Worm (Caenorhabditis elegans): ENCODE data around the gene T23B7.3.
"Not testable (repeated sequence)": the region's sequence is repeated elsewhere in the genome, so short reads cannot be mapped to it uniquely, and the experiment has no call there.

DNA sequence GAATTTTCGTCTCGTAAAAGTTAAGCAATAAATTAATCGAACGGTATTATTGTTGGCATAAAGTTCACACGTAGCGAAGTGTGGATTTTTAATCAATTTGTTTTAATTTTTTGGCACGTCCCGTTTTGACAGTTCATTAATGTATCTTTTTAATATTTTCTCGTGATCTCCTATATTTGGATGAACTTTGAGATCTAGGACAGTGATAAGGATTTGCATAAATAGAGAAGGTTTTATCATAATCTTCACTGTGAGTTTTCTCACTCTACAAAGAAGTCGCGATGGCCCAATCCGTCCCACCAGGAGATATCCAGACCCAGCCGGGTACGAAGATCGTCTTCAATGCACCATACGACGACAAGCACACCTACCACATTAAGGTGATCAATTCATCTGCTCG, 24.9 kb upstream of the T23B7.3 start, which contains the start of the genes C33F10.8 and msp-40:
- TF ChIP-seq ces-1, lin-32 (GFP tag; optimal IDR thresholded peaks at IDR 0.05): not testable (repeated sequence)

Measured in whole organism, mixed stage, embryonic.